Fruit fly (Drosophila melanogaster): ENCODE results near the gene CG7872.

The CG7872 gene

dm6 chrX:15618953-15619630 lies 41.1 kb downstream of the CG7872 start (continued):
- peak; percentile 79 for TF ChIP-seq pnt (GFP tag; optimal IDR thresholded peaks at IDR 0.05)
- TF ChIP-seq pfk (GFP tag; optimal IDR thresholded peaks at IDR 0.05): no peak
- peak; percentile 57 for TF ChIP-seq ERR (GFP tag; optimal IDR thresholded peaks at IDR 0.05)
- TF ChIP-seq hth (optimal IDR thresholded peaks at IDR 0.05): no peak
- peak; percentile 57 for TF ChIP-seq CG10543 (GFP tag; optimal IDR thresholded peaks at IDR 0.05)
- TF ChIP-seq zfh2 (GFP tag; optimal IDR thresholded peaks at IDR 0.05): peak; percentile 58
- TF ChIP-seq CG7271 (tag; optimal IDR thresholded peaks at IDR 0.05): no peak
- peak; percentile 66 for TF ChIP-seq CG1792 (GFP tag; optimal IDR thresholded peaks at IDR 0.05)
- peak; percentile 85 for TF ChIP-seq CG30403 (GFP tag; optimal IDR thresholded peaks at IDR 0.05)
- peak; percentile 50 for TF ChIP-seq Vsx1 (GFP tag; optimal IDR thresholded peaks at IDR 0.05)
- no peak for TF ChIP-seq tna (GFP tag; IDR thresholded peaks at IDR 0.05; ENCODE audit: partially characterized antibody)
- TF ChIP-seq CG6813 (GFP tag; optimal IDR thresholded peaks at IDR 0.05): peak; percentile 60
- peak; percentile 55 for TF ChIP-seq wek (GFP tag; optimal IDR thresholded peaks at IDR 0.05)
- peak; percentile 98 for TF ChIP-seq Ets65A (GFP tag)
- TF ChIP-seq pita (GFP tag; optimal IDR thresholded peaks at IDR 0.05): no peak
- TF ChIP-seq sc (optimal IDR thresholded peaks at IDR 0.05): no peak
- TF ChIP-seq sc (GFP tag; optimal IDR thresholded peaks at IDR 0.05): peak; percentile 79
- peak; percentile 62 for TF ChIP-seq Hsf (GFP tag; optimal IDR thresholded peaks at IDR 0.05)
- TF ChIP-seq sens-2 (GFP tag; IDR thresholded peaks at IDR 0.05): 0 out of 2 replicates have a peak, but pooled peaks have one; percentile 34
- peak; percentile 69 for TF ChIP-seq CG17328 (GFP tag; IDR thresholded peaks at IDR 0.05)
- no peak for TF ChIP-seq Trl (optimal IDR thresholded peaks at IDR 0.05)
- peak; percentile 74 for TF ChIP-seq Trl (GFP tag; optimal IDR thresholded peaks at IDR 0.05)
- TF ChIP-seq pzg (GFP tag; optimal IDR thresholded peaks at IDR 0.05): no peak
- no peak for TF ChIP-seq Doc3 (GFP tag; IDR thresholded peaks at IDR 0.05; ENCODE audit: partially characterized antibody)
- peak; percentile 64 for TF ChIP-seq CG12104 (GFP tag; optimal IDR thresholded peaks at IDR 0.05)
- peak; percentile 74 for TF ChIP-seq CG7556 (GFP tag; optimal IDR thresholded peaks at IDR 0.05)
- TF ChIP-seq ranshi (GFP tag; IDR thresholded peaks at IDR 0.05): peak; percentile 76
- peak; percentile 80 for TF ChIP-seq Blimp-1 (GFP tag; optimal IDR thresholded peaks at IDR 0.05)
- peak; percentile 43 for TF ChIP-seq CG15514 (GFP tag; optimal IDR thresholded peaks at IDR 0.05)
- TF ChIP-seq zfh1 (GFP tag; IDR thresholded peaks at IDR 0.05): peak; percentile 79
- no peak for TF ChIP-seq Lim3 (GFP tag; IDR thresholded peaks at IDR 0.05)
- TF ChIP-seq stc (GFP tag; IDR thresholded peaks at IDR 0.05): peak; percentile 39; the same call in 1 of the 2 replicates
- peak; percentile 40; the same call in 1 of the 2 replicates for TF ChIP-seq CG32767 (GFP tag; IDR thresholded peaks at IDR 0.05)
- TF ChIP-seq Sry-β (GFP tag; optimal IDR thresholded peaks at IDR 0.05): peak; percentile 46
- peak; percentile 56 for TF ChIP-seq gcm (GFP tag; optimal IDR thresholded peaks at IDR 0.05)
- TF ChIP-seq wor (GFP tag; IDR thresholded peaks at IDR 0.05): peak; percentile 51
- TF ChIP-seq Fer3 (tag; optimal IDR thresholded peaks at IDR 0.05): peak; percentile 71
- TF ChIP-seq gsb-n (tag; optimal IDR thresholded peaks at IDR 0.05): peak; percentile 67
- TF ChIP-seq CG2199 (GFP tag; IDR thresholded peaks at IDR 0.05): peak; percentile 49; the same call in 1 of the 3 replicates
- TF ChIP-seq CG13775 (GFP tag; optimal IDR thresholded peaks at IDR 0.05): peak; percentile 70
- TF ChIP-seq Atf6 (GFP tag; IDR thresholded peaks at IDR 0.05): peak; percentile 71
- peak; percentile 26 for TF ChIP-seq Hey (tag; optimal IDR thresholded peaks at IDR 0.05)
- TF ChIP-seq cato (GFP tag; optimal IDR thresholded peaks at IDR 0.05; ENCODE audit: borderline replicate concordance): peak; percentile 70
- no peak for TF ChIP-seq CG2129 (GFP tag; IDR thresholded peaks at IDR 0.05; ENCODE audit: partially characterized antibody)
- TF ChIP-seq CG14014 (GFP tag; IDR thresholded peaks at IDR 0.05): peak; percentile 72
- TF ChIP-seq B-H1 (GFP tag; IDR thresholded peaks at IDR 0.05): peak; percentile 55; the same call in 2 of the 3 replicates
- peak; percentile 83 for TF ChIP-seq CG17361 (GFP tag; IDR thresholded peaks at IDR 0.05)
- TF ChIP-seq CG31388 (GFP tag; optimal IDR thresholded peaks at IDR 0.05): peak; percentile 62
- peak; percentile 71 for TF ChIP-seq esg (GFP tag; conservative IDR thresholded peaks at IDR 0.05)
- TF ChIP-seq CG11696 (GFP tag; IDR thresholded peaks at IDR 0.05): peak; percentile 16; the same call in 1 of the 2 replicates

All from whole organism, embryonic.